Worm (Caenorhabditis elegans): ENCODE data around the gene vamp-7.

DNA sequence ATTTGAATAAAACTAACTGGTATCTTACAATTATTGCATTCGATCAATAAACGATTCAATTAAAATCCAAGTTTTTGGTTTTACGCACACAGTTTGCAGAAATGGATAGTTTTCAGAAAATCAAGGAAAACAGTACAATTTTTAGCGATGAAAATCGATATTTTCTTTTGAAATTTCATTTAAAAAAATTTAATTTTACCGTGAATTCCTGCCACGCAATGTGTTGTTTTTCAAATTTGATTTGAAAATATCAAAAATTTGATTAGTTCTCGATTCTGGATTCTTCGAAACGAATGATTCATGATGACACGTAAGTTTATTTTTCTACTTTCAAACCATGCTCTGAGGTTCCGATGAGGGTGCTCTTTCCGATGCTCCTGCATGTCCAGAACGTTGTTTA lies 45.8 kb upstream of the vamp-7 start, which contains the start of gene Y69A2AR.50:
- TF ChIP-seq ama-1 (optimal IDR thresholded peaks at IDR 0.05), result no peak
- no peak for TF ChIP-seq nhr-232 (tag; optimal IDR thresholded peaks at IDR 0.05)
- no peak for TF ChIP-seq hlh-30 (tag; optimal IDR thresholded peaks at IDR 0.05; ENCODE audit: insufficient read depth)
- no peak for TF ChIP-seq pqm-1 (tag; optimal IDR thresholded peaks at IDR 0.05)
- TF ChIP-seq tbx-2 (tag; optimal IDR thresholded peaks at IDR 0.05), result no peak
- TF ChIP-seq ceh-30 (tag; optimal IDR thresholded peaks at IDR 0.05), result no peak
- no peak for TF ChIP-seq ceh-9 (tag; optimal IDR thresholded peaks at IDR 0.05)
- TF ChIP-seq rnt-1 (tag; optimal IDR thresholded peaks at IDR 0.05), result no peak
- no peak for TF ChIP-seq F13H6.1 (tag; optimal IDR thresholded peaks at IDR 0.05)

Data from whole organism, late embryonic.